Fruit fly (Drosophila melanogaster) whole organism, embryonic: ENCODE measurements around the gene Zip88E.

Experiments
- Asciz ChIP-seq: fragments of 200-800 bp; sonication (Bioruptor generic); optimal IDR thresholded peaks from 2 replicates; lab custom pipeline; 2017; ENCODE audit warnings: missing biosample characterization, mild to moderate bottlenecking, missing genetic modification characterization, missing genetic modification reagents
- Awh ChIP-seq: fragments of 200-800 bp; sonication (Bioruptor generic); IDR thresholded peaks from 2 replicates; pipeline ENCODE4, ENCODE4 v1.3.6; 2022; ENCODE audit warnings: missing biosample characterization, missing genetic modification characterization
- BEAF-32 ChIP-seq: fragments of 200-800 bp; sonication (Bioruptor generic); optimal IDR thresholded peaks from 3 replicates; lab custom pipeline; 2017; ENCODE audit warnings: missing biosample characterization, missing genetic modification characterization, mild to moderate bottlenecking, moderate library complexity, missing genetic modification reagents
- C15 ChIP-seq: fragments of 200-800 bp; sonication (Bioruptor generic); IDR thresholded peaks from 3 replicates; pipeline ENCODE4 v1.3.6; 2022; ENCODE audit warnings: missing biosample characterization, missing genetic modification characterization
- CG10565 ChIP-seq: fragments of 200-800 bp; sonication (Bioruptor generic); optimal IDR thresholded peaks from 3 replicates; lab custom pipeline; 2016; ENCODE audit warnings: missing biosample characterization, mild to moderate bottlenecking, missing genetic modification characterization
- CG11504 ChIP-seq: fragments of 200-800 bp; sonication (Bioruptor generic); optimal IDR thresholded peaks from 3 replicates; lab custom pipeline; 2019; ENCODE audit warnings: missing biosample characterization, mild to moderate bottlenecking, missing genetic modification characterization, moderate library complexity
- CG12299 ChIP-seq: fragments of 200-800 bp; sonication (Bioruptor generic); optimal IDR thresholded peaks from 2 replicates; lab custom pipeline; 2018; ENCODE audit warnings: missing biosample characterization, mild to moderate bottlenecking, missing genetic modification characterization
- CG12659 ChIP-seq: fragments of 200-800 bp; sonication (Bioruptor generic); optimal IDR thresholded peaks from 3 replicates; lab custom pipeline; 2017; ENCODE audit warnings: mild to moderate bottlenecking, missing biosample characterization, missing genetic modification reagents, missing genetic modification characterization
- CG13624 ChIP-seq: fragments of 200-800 bp; sonication (Bioruptor generic); optimal IDR thresholded peaks from 2 replicates; lab custom pipeline; 2016; ENCODE audit warnings: missing biosample characterization, missing genetic modification characterization
- CG13894 ChIP-seq: fragments of 200-800 bp; sonication (Bioruptor generic); optimal IDR thresholded peaks from 3 replicates; lab custom pipeline; 2018; ENCODE audit warnings: missing biosample characterization, mild to moderate bottlenecking, missing genetic modification characterization, moderate library complexity
- CG14050 ChIP-seq: fragments of 200-800 bp; sonication (Bioruptor generic); IDR thresholded peaks from 3 replicates; pipeline ENCODE4 v1.3.6; 2022; ENCODE audit warnings: missing biosample characterization, missing genetic modification characterization
- CG14667 ChIP-seq: fragments of 200-800 bp; sonication (Bioruptor generic); IDR thresholded peaks from 2 replicates; pipeline ENCODE4 v1.3.6; 2022; ENCODE audit warnings: missing biosample characterization, missing genetic modification characterization
- CG14710 ChIP-seq: fragments of 200-800 bp; sonication (Bioruptor generic); optimal IDR thresholded peaks from 3 replicates; lab custom pipeline; 2019; ENCODE audit warnings: missing biosample characterization, mild to moderate bottlenecking, missing genetic modification characterization, moderate library complexity
- CG15514 ChIP-seq: fragments of 200-800 bp; sonication (Bioruptor generic); optimal IDR thresholded peaks from 3 replicates; lab custom pipeline; 2017; ENCODE audit warnings: missing biosample characterization, missing genetic modification characterization, mild to moderate bottlenecking, moderate library complexity, missing genetic modification reagents
- CG17568 ChIP-seq: fragments of 200-800 bp; sonication (Bioruptor generic); optimal IDR thresholded peaks from 2 replicates; lab custom pipeline; 2018; ENCODE audit warnings: missing biosample characterization, mild to moderate bottlenecking, missing genetic modification characterization, moderate library complexity
- CG18011 ChIP-seq: fragments of 200-800 bp; sonication (Bioruptor generic); optimal IDR thresholded peaks from 2 replicates; lab custom pipeline; 2017; ENCODE audit warnings: missing biosample characterization, missing genetic modification characterization, mild to moderate bottlenecking, moderate library complexity, missing genotype
- CG2116 ChIP-seq: fragments of 200-800 bp; sonication (Bioruptor generic); optimal IDR thresholded peaks from 3 replicates; lab custom pipeline; 2018; ENCODE audit warnings: missing biosample characterization, mild to moderate bottlenecking, missing genetic modification characterization
- CG2120 ChIP-seq: fragments of 200-800 bp; sonication (Bioruptor generic); optimal IDR thresholded peaks from 3 replicates; lab custom pipeline; 2016; ENCODE audit warnings: missing biosample characterization, missing genetic modification characterization
- CG34376 ChIP-seq: fragments of 200-800 bp; sonication (Bioruptor generic); optimal IDR thresholded peaks from 2 replicates; lab custom pipeline; 2018; ENCODE audit warnings: missing biosample characterization, mild to moderate bottlenecking, missing genetic modification characterization
- CG6175 ChIP-seq: fragments of 200-800 bp; sonication (Bioruptor generic); IDR thresholded peaks from 3 replicates; pipeline ENCODE4 v1.3.6; 2022; ENCODE audit warnings: missing biosample characterization, missing genetic modification characterization
- CG8924 ChIP-seq: fragments of 200-800 bp; optimal IDR thresholded peaks from 3 replicates; lab custom pipeline; 2019; ENCODE audit warnings: missing biosample characterization, mild to moderate bottlenecking, missing genetic modification characterization, moderate library complexity
- CG8944 ChIP-seq: fragments of 200-800 bp; sonication (Bioruptor generic); optimal IDR thresholded peaks from 3 replicates; lab custom pipeline; 2016; ENCODE audit warnings: missing biosample characterization, missing genetic modification characterization
- CG9932 ChIP-seq: fragments of 200-800 bp; sonication (Bioruptor generic); IDR thresholded peaks from 2 replicates; pipeline ENCODE4 v1.3.6; 2022; ENCODE audit warnings: missing biosample characterization, missing genetic modification characterization
- CTCF ChIP-seq: fragments of 200-800 bp; sonication (Bioruptor generic); optimal IDR thresholded peaks from 2 replicates; lab custom pipeline; 2017; ENCODE audit warnings: missing biosample characterization, mild to moderate bottlenecking, missing genetic modification characterization, moderate library complexity
- Dbx ChIP-seq: fragments of 200-800 bp; sonication (Bioruptor generic); IDR thresholded peaks from 3 replicates; pipeline ENCODE4 v1.3.6; 2022; ENCODE audit warnings: missing biosample characterization, missing genetic modification characterization
- Dp ChIP-seq: fragments of 200-800 bp; sonication (Bioruptor generic); optimal IDR thresholded peaks from 2 replicates; lab custom pipeline; 2018; ENCODE audit warnings: missing biosample characterization, mild to moderate bottlenecking, missing genetic modification characterization, moderate library complexity
- Elba2 ChIP-seq: fragments of 200-800 bp; sonication (Bioruptor generic); optimal IDR thresholded peaks from 3 replicates; lab custom pipeline; 2016; ENCODE audit warnings: missing biosample characterization, missing genetic modification characterization
- HHEX ChIP-seq: fragments of 200-800 bp; sonication (Bioruptor generic); optimal IDR thresholded peaks from 3 replicates; lab custom pipeline; 2017; ENCODE audit warnings: missing biosample characterization, mild to moderate bottlenecking, missing genetic modification characterization, missing genetic modification reagents
- Hand ChIP-seq: fragments of 200-800 bp; sonication (Bioruptor generic); optimal IDR thresholded peaks from 2 replicates; lab custom pipeline; 2017; ENCODE audit warnings: mild to moderate bottlenecking, missing biosample characterization, missing genetic modification reagents, missing genetic modification characterization
- HmgD ChIP-seq: fragments of 200-800 bp; sonication (Bioruptor generic); optimal IDR thresholded peaks from 3 replicates; lab custom pipeline; 2016; ENCODE audit warnings: missing biosample characterization, missing genetic modification characterization
- Med ChIP-seq: fragments of 200-800 bp; sonication (Bioruptor generic); peaks from one replicate; lab custom pipeline; 2016; ENCODE audit warnings: missing biosample characterization, missing genetic modification characterization, mild to moderate bottlenecking, inconsistent platforms, moderate library complexity
- Myb ChIP-seq: fragments of 200-800 bp; sonication (Bioruptor generic); optimal IDR thresholded peaks from 2 replicates; lab custom pipeline; 2016; ENCODE audit warnings: missing biosample characterization, missing genetic modification characterization
- Sry-δ ChIP-seq: fragments of 200-800 bp; sonication (Bioruptor generic); optimal IDR thresholded peaks from 2 replicates; lab custom pipeline; 2016; ENCODE audit warnings: missing biosample characterization, missing genetic modification characterization
- Xbp1 ChIP-seq: fragments of 200-800 bp; sonication (Bioruptor generic); optimal IDR thresholded peaks from 3 replicates; lab custom pipeline; 2016; ENCODE audit warnings: missing biosample characterization, mild to moderate bottlenecking, missing genetic modification characterization
- cas ChIP-seq: fragments of 200-800 bp; sonication (Bioruptor generic); IDR thresholded peaks from 2 replicates; pipeline ENCODE4 v1.3.6; 2022; ENCODE audit warnings: missing biosample characterization, missing genetic modification characterization
- en ChIP-seq: fragments of 200-800 bp; sonication (Bioruptor generic); optimal IDR thresholded peaks from 2 replicates; lab custom pipeline; 2016; ENCODE audit warnings: missing biosample characterization, missing genetic modification characterization
- gfzf ChIP-seq: fragments of 200-800 bp; sonication (Bioruptor generic); optimal IDR thresholded peaks from 2 replicates; lab custom pipeline; 2016; ENCODE audit warnings: missing biosample characterization, mild to moderate bottlenecking, missing genetic modification characterization, moderate library complexity
- gt ChIP-seq: fragments of 200-800 bp; sonication (Bioruptor generic); IDR thresholded peaks from 2 replicates; pipeline ENCODE4 v1.3.6; 2022; ENCODE audit warnings: missing biosample characterization, missing genetic modification characterization
- hbn ChIP-seq: fragments of 200-800 bp; sonication (Bioruptor generic); IDR thresholded peaks from 2 replicates; pipeline ENCODE4 v1.3.6; 2022; ENCODE audit warnings: missing biosample characterization, missing genetic modification characterization; ENCODE audit not compliant: partially characterized antibody
- kay ChIP-seq: fragments of 200-800 bp; sonication (Bioruptor generic); optimal IDR thresholded peaks from 2 replicates; lab custom pipeline; 2016; ENCODE audit warnings: missing biosample characterization, missing genetic modification characterization
- nmo ChIP-seq: fragments of 200-800 bp; sonication (Bioruptor generic); optimal IDR thresholded peaks from 2 replicates; lab custom pipeline; 2018; ENCODE audit warnings: missing biosample characterization, mild to moderate bottlenecking, missing genetic modification characterization, moderate library complexity
- pfk ChIP-seq: fragments of 200-800 bp; sonication (Bioruptor generic); optimal IDR thresholded peaks from 2 replicates; lab custom pipeline; 2018; ENCODE audit warnings: missing biosample characterization, mild to moderate bottlenecking, missing genetic modification characterization, moderate library complexity
- sd ChIP-seq: fragments of 200-800 bp; sonication (Bioruptor generic); optimal IDR thresholded peaks from 3 replicates; lab custom pipeline; 2018; ENCODE audit warnings: missing biosample characterization, mild to moderate bottlenecking, missing genetic modification characterization, moderate library complexity
- sima ChIP-seq: fragments of 200-800 bp; sonication (Bioruptor generic); optimal IDR thresholded peaks from 2 replicates; lab custom pipeline; 2016; ENCODE audit warnings: missing biosample characterization, missing genetic modification characterization
- trem ChIP-seq: fragments of 200-800 bp; optimal IDR thresholded peaks from 3 replicates; lab custom pipeline; 2019; ENCODE audit warnings: missing biosample characterization, mild to moderate bottlenecking, missing genetic modification characterization, moderate library complexity
- zen ChIP-seq: fragments of 200-800 bp; sonication (Bioruptor generic); optimal IDR thresholded peaks from 3 replicates; lab custom pipeline; 2018; ENCODE audit warnings: missing biosample characterization, mild to moderate bottlenecking, missing genetic modification characterization, moderate library complexity

Zip88E gene

dm6 chr3R:15282982-15283809, 14.7 kb downstream of the Zip88E start:
- TF ChIP-seq cas (GFP tag; lab: Robert Waterston, UW) (no peak), C15 (0 out of 3 replicates have a peak, but pooled peaks have one; percentile 19), Dbx (GFP tag; lab: Robert Waterston, UW) (0 out of 3 replicates have a peak, but pooled peaks have one; percentile 22), CG6175 (GFP tag; lab: Robert Waterston, UW) (no peak)

- TF ChIP-seq Asciz (no peak), pfk (peak; percentile 6), kay (peak; percentile 32), CTCF (GFP tag; lab: Kevin White, UChicago) (peak; percentile 42), nmo (GFP tag; lab: Kevin White, UChicago) (peak; percentile 21), CG34376 (GFP tag; lab: Kevin White, UChicago) (peak; percentile 78), Awh (GFP tag; lab: Robert Waterston, UW) (no peak), zen (tag; lab: Kevin White, UChicago) (peak; percentile 16), HHEX (GFP tag; lab: Kevin White, UChicago) (no peak), CG17568 (no peak), CG2116 (GFP tag; lab: Kevin White, UChicago) (peak; percentile 12), Xbp1 (GFP tag; lab: Kevin White, UChicago) (no peak), sd (peak; percentile 84), CG2120 (GFP tag; lab: Kevin White, UChicago) (peak; percentile 9), trem (tag; lab: Kevin White, UChicago) (peak; percentile 37), Myb (GFP tag; lab: Kevin White, UChicago) (peak; percentile 71), CG12659 (peak; percentile 22), CG11504 (tag; lab: Kevin White, UChicago) (peak; percentile 21), CG8944 (GFP tag; lab: Kevin White, UChicago) (peak; percentile 3), CG12299 (tag; lab: Kevin White, UChicago) (no peak), HmgD (GFP tag; lab: Kevin White, UChicago) (peak; percentile 29), Med (GFP tag; lab: Kevin White, UChicago) (peak; percentile 70), Hand (GFP tag; lab: Kevin White, UChicago) (peak; percentile 25), gfzf (GFP tag; lab: Kevin White, UChicago) (peak; percentile 53), CG14710 (peak; percentile 30), gt (no peak), CG14050 (GFP tag; lab: Robert Waterston, UW) (no peak), CG10565 (GFP tag; lab: Kevin White, UChicago) (no peak), CG13624 (GFP tag; lab: Kevin White, UChicago) (peak; percentile 3), sima (no peak), hbn (no peak), Sry-δ (GFP tag; lab: Kevin White, UChicago) (peak; percentile 25), BEAF-32 (GFP tag; lab: Kevin White, UChicago) (peak; percentile 10), CG8924 (tag; lab: Kevin White, UChicago) (no peak), en (GFP tag; lab: Kevin White, UChicago) (no peak), CG14667 (GFP tag; lab: Robert Waterston, UW) (no peak), CG18011 (GFP tag; lab: Kevin White, UChicago) (peak; percentile 98), CG15514 (GFP tag; lab: Kevin White, UChicago) (peak; percentile 43), Dp (peak; percentile 96), CG9932 (GFP tag; lab: Robert Waterston, UW) (no peak), CG13894 (no peak), Elba2 (GFP tag; lab: Kevin White, UChicago) (no peak)
Measured at dm6 chr3R:15286024-15286692, 17.7 kb downstream of the Zip88E start.
